Worm (Caenorhabditis elegans): ENCODE measurements around the gene F46G10.4.

DNA sequence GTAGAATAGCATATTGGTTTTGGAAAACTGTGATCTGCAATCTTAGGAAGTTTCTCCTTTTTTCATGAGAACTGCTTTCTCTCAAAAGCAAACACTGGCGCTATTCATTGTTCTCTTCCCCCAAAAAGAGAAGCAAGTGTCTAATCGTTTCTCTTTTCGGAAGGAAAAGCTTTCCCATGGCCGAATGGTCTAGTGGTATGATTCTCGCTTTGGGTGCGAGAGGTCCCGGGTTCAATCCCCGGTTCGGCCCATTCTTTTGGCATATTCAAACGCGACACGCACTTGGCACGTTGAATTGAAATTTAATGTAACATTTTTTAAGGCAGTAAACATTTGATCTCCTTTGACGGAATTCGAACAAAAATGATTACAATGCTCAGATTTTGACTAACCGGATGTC, 26.0 kb upstream of the F46G10.4 start:
- TF ChIP-seq klf-2 (GFP tag; conservative IDR thresholded peaks at IDR 0.05) (no peak), cog-1 (tag; optimal IDR thresholded peaks at IDR 0.05) (no peak), tab-1 (GFP tag; IDR thresholded peaks at IDR 0.05) (no peak)
